Worm (Caenorhabditis elegans) whole organism, L1 larva: ENCODE data around the gene R05D8.11.
A peak's percentile ranks its signal among the peaks of the same experiment; 100 is the strongest.

Source experiments
- C04F5.9 ChIP-seq: sonication (generic microtip); optimal IDR thresholded peaks from 2 replicates; lab custom pipeline; 2016; ENCODE audit warnings: missing genetic modification characterization, missing compliant biosample characterization
- C16A3.4 ChIP-seq: fragments of 150-350 bp; optimal IDR thresholded peaks from 2 replicates; lab custom pipeline; 2014; ENCODE audit warnings: missing biosample characterization, missing genetic modification characterization
- Y116A8C.19 ChIP-seq: sonication (generic microtip); optimal IDR thresholded peaks from 2 replicates; lab custom pipeline; 2016; ENCODE audit warnings: missing compliant biosample characterization, missing genetic modification characterization, borderline replicate concordance
- ama-1 ChIP-seq: fragments of 150-350 bp; optimal IDR thresholded peaks from 2 replicates; lab custom pipeline; 2014
- blmp-1 ChIP-seq: fragments of 150-350 bp; optimal IDR thresholded peaks from 2 replicates; lab custom pipeline; 2014; ENCODE audit warnings: missing biosample characterization, missing genetic modification characterization
- ceh-8 ChIP-seq: fragments of 200-800 bp; sonication (Bioruptor generic); optimal IDR thresholded peaks from 2 replicates; lab custom pipeline; 2018; ENCODE audit warnings: mild to moderate bottlenecking, missing genetic modification characterization, moderate library complexity, missing compliant biosample characterization
- ceh-82 ChIP-seq, 3 experiments: fragments of 150-350 bp in 1 of 3; sonication (generic microtip) in 2 of 3; optimal IDR thresholded peaks; 2 replicates each; lab custom pipeline; 2014 to 2017; ENCODE audit warnings: missing biosample characterization in 3 of 3, missing genetic modification characterization in 3 of 3
- ceh-88 ChIP-seq: fragments of 200-800 bp; sonication (Bioruptor generic); IDR thresholded peaks from 2 replicates; pipeline ENCODE4 v1.3.6; 2022; ENCODE audit warnings: missing genetic modification characterization, missing compliant biosample characterization
- ces-1 ChIP-seq: fragments of 150-350 bp; optimal IDR thresholded peaks from 2 replicates; lab custom pipeline; 2014; ENCODE audit warnings: missing biosample characterization, missing genetic modification reagents, missing genetic modification characterization
- dsc-1 ChIP-seq: sonication (generic microtip); optimal IDR thresholded peaks from 2 replicates; lab custom pipeline; 2016; ENCODE audit warnings: mild to moderate bottlenecking, missing genetic modification characterization, missing compliant biosample characterization
- egl-27 ChIP-seq, 2 experiments: fragments of 150-350 bp in 1 of 2; sonication (generic microtip); optimal IDR thresholded peaks; 3 replicates each; lab custom pipeline; 2017 to 2018; ENCODE audit warnings: missing biosample characterization in 2 of 2, missing genetic modification characterization in 2 of 2, missing genetic modification reagents in 2 of 2
- elt-3 ChIP-seq, 6 experiments: fragments of 150-350 bp in 1 of 6; sonication (generic microtip); optimal IDR thresholded peaks; 2 replicates each; lab custom pipeline; 2017 to 2018; ENCODE audit warnings: missing biosample characterization in 6 of 6, missing genetic modification characterization in 6 of 6, inconsistent platforms in 1 of 6
- fkh-4 ChIP-seq: sonication (generic microtip); optimal IDR thresholded peaks from 2 replicates; lab custom pipeline; 2016; ENCODE audit warnings: missing compliant biosample characterization, missing genetic modification characterization, borderline replicate concordance
- isw-1 ChIP-seq: fragments of 200-800 bp; sonication (Bioruptor generic); IDR thresholded peaks from 2 replicates; pipeline ENCODE4 v1.3.6; 2022; ENCODE audit warnings: missing genetic modification characterization, missing compliant biosample characterization
- jun-1 ChIP-seq: fragments of 150-350 bp; optimal IDR thresholded peaks from 2 replicates; lab custom pipeline; 2014; ENCODE audit warnings: missing biosample characterization, missing genetic modification reagents, missing genetic modification characterization
- lin-14 ChIP-seq: fragments of 200-800 bp; sonication (Bioruptor generic); optimal IDR thresholded peaks from 2 replicates; lab custom pipeline; 2018; ENCODE audit warnings: mild to moderate bottlenecking, missing genetic modification characterization, moderate library complexity, missing compliant biosample characterization
- lin-15B ChIP-seq: fragments of 150-350 bp; sonication (generic microtip); optimal IDR thresholded peaks from 3 replicates; lab custom pipeline; 2014; ENCODE audit warnings: missing biosample characterization, missing genetic modification characterization
- lin-35 ChIP-seq, 2 experiments: fragments of 150-350 bp; optimal IDR thresholded peaks; 2 replicates each; lab custom pipeline; 2014; ENCODE audit warnings: missing biosample characterization in 2 of 2, missing genetic modification characterization in 2 of 2, missing genetic modification reagents in 2 of 2
- mdl-1 ChIP-seq, 2 experiments: fragments of 150-350 bp; optimal IDR thresholded peaks; 2 replicates each; lab custom pipeline; 2014 to 2017; ENCODE audit warnings: missing biosample characterization in 2 of 2, missing genetic modification characterization in 2 of 2, inconsistent platforms in 1 of 2
- nhr-12 ChIP-seq: sonication (generic microtip); optimal IDR thresholded peaks from 2 replicates; lab custom pipeline; 2017; ENCODE audit warnings: missing biosample characterization, missing genetic modification characterization
- nhr-19 ChIP-seq: fragments of 200-800 bp; sonication (Bioruptor generic); conservative IDR thresholded peaks from 2 replicates; pipeline ENCODE4 v1.3.6; 2022; ENCODE audit warnings: missing genetic modification characterization, missing compliant biosample characterization
- nhr-20 ChIP-seq: sonication (generic microtip); optimal IDR thresholded peaks from 2 replicates; lab custom pipeline; 2016; ENCODE audit warnings: mild to moderate bottlenecking, missing genetic modification characterization, missing compliant biosample characterization
- nhr-71 ChIP-seq: sonication (generic microtip); optimal IDR thresholded peaks from 2 replicates; lab custom pipeline; 2016; ENCODE audit warnings: mild to moderate bottlenecking, missing genetic modification characterization, moderate library complexity, missing compliant biosample characterization
- nhr-76 ChIP-seq: sonication (generic microtip); optimal IDR thresholded peaks from 2 replicates; lab custom pipeline; 2017; ENCODE audit warnings: missing biosample characterization, missing genetic modification characterization
- nhr-77 ChIP-seq: fragments of 150-350 bp; optimal IDR thresholded peaks from 2 replicates; lab custom pipeline; 2014; ENCODE audit warnings: missing biosample characterization, missing genetic modification characterization
- nhr-84 ChIP-seq: sonication (generic microtip); optimal IDR thresholded peaks from 2 replicates; lab custom pipeline; 2017; ENCODE audit warnings: missing biosample characterization, missing genetic modification characterization
- nhr-85 ChIP-seq: sonication (generic microtip); peaks from one replicate; lab custom pipeline; 2016; ENCODE audit warnings: missing genetic modification characterization, inconsistent platforms, missing compliant biosample characterization
- pag-3 ChIP-seq: sonication (generic microtip); optimal IDR thresholded peaks from 2 replicates; lab custom pipeline; 2017; ENCODE audit warnings: missing genetic modification characterization, mild to moderate bottlenecking, missing compliant biosample characterization, antibody characterized with exemption, borderline replicate concordance; ENCODE audit not compliant: insufficient read depth
- rnt-1 ChIP-seq: sonication (generic microtip); optimal IDR thresholded peaks from 2 replicates; lab custom pipeline; 2016; ENCODE audit warnings: mild to moderate bottlenecking, missing genetic modification characterization, moderate library complexity, missing compliant biosample characterization
- skn-1 ChIP-seq: fragments of 150-350 bp; optimal IDR thresholded peaks from 2 replicates; lab custom pipeline; 2014; ENCODE audit warnings: missing biosample characterization, missing genetic modification characterization
- snpc-4 ChIP-seq: fragments of 150-350 bp; optimal IDR thresholded peaks from 2 replicates; lab custom pipeline; 2014; ENCODE audit warnings: missing biosample characterization, missing genetic modification characterization
- sptf-1 ChIP-seq: fragments of 150-350 bp; optimal IDR thresholded peaks from 2 replicates; lab custom pipeline; 2014; ENCODE audit warnings: missing biosample characterization, missing genetic modification characterization
- sup-37 ChIP-seq: fragments of 200-800 bp; sonication (Bioruptor generic); optimal IDR thresholded peaks from 2 replicates; lab custom pipeline; 2018; ENCODE audit warnings: mild to moderate bottlenecking, missing genetic modification characterization, missing compliant biosample characterization
- unc-86 ChIP-seq: sonication (generic microtip); optimal IDR thresholded peaks from 2 replicates; lab custom pipeline; 2016; ENCODE audit warnings: missing genetic modification characterization, missing compliant biosample characterization
- ztf-4 ChIP-seq: fragments of 150-350 bp; optimal IDR thresholded peaks from 2 replicates; lab custom pipeline; 2014; ENCODE audit warnings: missing biosample characterization, missing genetic modification characterization

The R05D8.11 gene

DNA sequence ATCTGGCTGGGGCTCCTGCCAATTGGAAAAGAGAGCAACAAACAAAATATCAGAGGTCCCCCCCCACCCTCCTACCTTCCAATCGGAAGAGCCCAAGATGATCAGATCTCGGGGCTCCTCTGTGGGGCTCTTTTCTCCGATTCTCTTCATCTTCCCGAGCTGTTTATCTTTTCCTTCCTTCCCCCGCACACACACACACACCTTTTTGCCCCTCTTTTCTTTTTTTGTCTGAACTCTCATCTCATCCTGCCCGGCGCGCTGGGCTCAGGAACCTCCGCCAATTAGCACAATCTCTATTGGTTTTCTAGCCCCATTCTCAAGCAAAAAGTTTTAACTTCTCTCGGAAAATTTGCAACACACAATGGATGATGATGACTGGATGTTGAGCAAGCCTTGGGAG lies 22.6 kb upstream of the R05D8.11 start (continued):
- TF ChIP-seq ceh-88 (GFP tag; lab: Robert Waterston, UW) (no peak), nhr-85 (tag; lab: Kevin White, UChicago) (no peak), mdl-1 (tag; optimal IDR thresholded peaks at IDR 0.05; lab: Kevin White, UChicago) (no peak), ztf-4 (tag; lab: Kevin White, UChicago) (no peak), dsc-1 (tag; lab: Kevin White, UChicago) (no peak), nhr-71 (tag; lab: Kevin White, UChicago) (peak; percentile 20), snpc-4 (tag; lab: Kevin White, UChicago) (no peak), nhr-76 (tag; lab: Kevin White, UChicago) (no peak), nhr-84 (tag; lab: Kevin White, UChicago) (no peak), sptf-1 (tag; lab: Kevin White, UChicago) (no peak), lin-35 (GFP tag; optimal IDR thresholded peaks at IDR 0.05; lab: Kevin White, UChicago) (no peak), blmp-1 (tag; lab: Kevin White, UChicago) (no peak), fkh-4 (tag; lab: Kevin White, UChicago) (no peak), nhr-12 (tag; lab: Kevin White, UChicago) (no peak), jun-1 (no peak), nhr-77 (tag; lab: Kevin White, UChicago) (no peak), pag-3 (no peak), elt-3 (tag; optimal IDR thresholded peaks at IDR 0.05; lab: Kevin White, UChicago) (no peak), nhr-20 (tag; lab: Kevin White, UChicago) (no peak), skn-1 (tag; lab: Kevin White, UChicago) (no peak), ceh-8 (GFP tag; lab: Kevin White, UChicago) (no peak), egl-27 (tag; optimal IDR thresholded peaks at IDR 0.05; lab: Kevin White, UChicago) (no peak), C04F5.9 (tag; lab: Kevin White, UChicago) (no peak), lin-15B (tag; lab: Kevin White, UChicago) (no peak), rnt-1 (tag; lab: Kevin White, UChicago) (peak; percentile 59), C16A3.4 (tag; lab: Kevin White, UChicago) (no peak)
- TF ChIP-seq, all 84 proteins: peak for 7

DNA sequence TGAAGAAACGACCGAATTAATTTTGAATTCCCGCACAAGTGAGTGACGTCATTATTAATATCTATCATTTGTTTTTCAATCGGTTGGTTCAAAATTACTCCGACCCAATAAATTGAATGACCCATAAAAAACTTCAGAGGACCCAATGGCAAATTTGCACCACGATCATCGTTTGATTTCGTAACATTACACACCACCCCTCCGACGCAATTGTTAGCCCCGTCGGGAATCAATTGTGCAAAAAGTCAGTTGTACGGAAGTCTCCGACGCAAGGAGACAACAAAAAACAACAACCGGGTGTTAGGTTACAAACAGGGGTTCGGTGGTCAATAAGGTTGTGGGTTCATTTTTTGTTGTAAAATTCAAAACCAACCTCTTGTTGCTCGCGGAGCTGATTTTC lies 21.3 kb upstream of the R05D8.11 start:
- TF ChIP-seq nhr-19 (no peak), dsc-1 (tag; lab: Kevin White, UChicago) (no peak), lin-14 (GFP tag; lab: Kevin White, UChicago) (peak; percentile 36), isw-1 (no peak), sptf-1 (tag; lab: Kevin White, UChicago) (no peak), unc-86 (tag; lab: Kevin White, UChicago) (no peak), ceh-82 (tag; optimal IDR thresholded peaks at IDR 0.05; lab: Kevin White, UChicago) (no peak), rnt-1 (tag; lab: Kevin White, UChicago) (peak; percentile 52), blmp-1 (tag; lab: Kevin White, UChicago) (no peak), sup-37 (GFP tag; lab: Kevin White, UChicago) (no peak), nhr-71 (tag; lab: Kevin White, UChicago) (peak; percentile 25), nhr-12 (tag; lab: Kevin White, UChicago) (no peak), nhr-84 (tag; lab: Kevin White, UChicago) (no peak)

DNA sequence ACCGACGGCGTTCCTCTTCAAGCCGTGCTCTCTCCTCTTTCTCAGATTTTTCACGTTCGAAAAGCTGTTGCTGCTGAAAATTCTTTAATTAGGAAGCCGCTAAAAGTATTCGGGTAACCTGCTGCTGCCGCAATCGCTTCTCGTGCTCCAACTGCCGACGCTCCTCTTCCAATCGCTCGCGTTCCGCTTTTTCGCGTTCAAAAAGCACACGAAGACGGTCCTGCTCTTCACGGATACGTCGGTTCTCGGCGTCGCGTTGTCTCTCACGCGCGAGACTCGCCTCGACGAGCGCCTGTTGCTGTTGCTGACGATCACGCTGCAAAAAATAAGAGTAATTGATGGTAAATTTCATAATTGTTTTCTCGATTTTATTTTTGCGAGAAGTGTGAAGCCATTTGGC lies 20.0 kb upstream of the R05D8.11 start:
- no peak for TF ChIP-seq unc-86 (tag; lab: Kevin White, UChicago)
- no peak for TF ChIP-seq ces-1
- TF ChIP-seq Y116A8C.19: no peak
- no peak for TF ChIP-seq nhr-12 (tag; lab: Kevin White, UChicago)
- no peak for TF ChIP-seq ama-1 (lab: Kevin White, UChicago)
- no peak for TF ChIP-seq nhr-77 (tag; lab: Kevin White, UChicago)
- no peak for TF ChIP-seq pag-3
- TF ChIP-seq nhr-19: no peak
- TF ChIP-seq, all 84 proteins: peak for 0
